Worm (Caenorhabditis elegans) whole organism, L4/young adult: Measurements from ENCODE around the gene mppb-1.

Experiments used
- W03F9.2 ChIP-seq: fragments of 150-350 bp; optimal IDR thresholded peaks from 2 replicates; lab custom pipeline; 2014; ENCODE audit warnings: missing biosample characterization, missing genetic modification characterization
- dao-5 ChIP-seq: sonication (generic microtip); optimal IDR thresholded peaks from 2 replicates; lab custom pipeline; 2016; ENCODE audit warnings: missing genotype, missing genetic modification characterization, moderate library complexity, missing compliant biosample characterization
- him-1 ChIP-seq: sonication (generic microtip); optimal IDR thresholded peaks from 2 replicates; lab custom pipeline; 2016; ENCODE audit warnings: missing genotype, missing genetic modification reagents, missing genetic modification characterization, missing compliant biosample characterization

ce11 chrIV:9037063-9037462 is 37.4 kb upstream of the mppb-1 start, which contains the start of gene C53D6.7:
- TF ChIP-seq him-1 (no peak), dao-5 (tag; lab: Kevin White, UChicago) (no peak), W03F9.2 (tag; lab: Kevin White, UChicago) (no peak)
